Fruit fly (Drosophila melanogaster) whole organism, prepupa: ENCODE results near the gene CG3841.

ENCODE experiments used
- CG10631 ChIP-seq: fragments of 200-800 bp; sonication (Bioruptor generic); optimal IDR thresholded peaks from 2 replicates; lab custom pipeline; 2016; ENCODE audit warnings: missing biosample characterization, missing genetic modification characterization
- CG11762 ChIP-seq: fragments of 200-800 bp; sonication (Bioruptor generic); optimal IDR thresholded peaks from 3 replicates; lab custom pipeline; 2016; ENCODE audit warnings: missing biosample characterization, missing genetic modification characterization; ENCODE audit not compliant: insufficient read depth
- CG11902 ChIP-seq: fragments of 200-800 bp; sonication (Bioruptor generic); optimal IDR thresholded peaks from 3 replicates; lab custom pipeline; 2016; ENCODE audit warnings: missing biosample characterization, missing genetic modification characterization
- CG15336 ChIP-seq: fragments of 200-800 bp; sonication (Bioruptor generic); IDR thresholded peaks from 2 replicates; pipeline ENCODE4 v1.3.6; 2022; ENCODE audit warnings: missing biosample characterization, missing genetic modification characterization
- CG3032 ChIP-seq: fragments of 200-800 bp; optimal IDR thresholded peaks from 2 replicates; lab custom pipeline; 2019; ENCODE audit warnings: missing biosample characterization, mild to moderate bottlenecking, missing genetic modification characterization, moderate library complexity
- CG31627 ChIP-seq: fragments of 200-800 bp; sonication (Bioruptor generic); optimal IDR thresholded peaks from 3 replicates; lab custom pipeline; 2016; ENCODE audit warnings: missing biosample characterization, missing genetic modification characterization
- CG32006 ChIP-seq: fragments of 200-800 bp; sonication (Bioruptor generic); optimal IDR thresholded peaks from 3 replicates; lab custom pipeline; 2017; ENCODE audit warnings: missing biosample characterization, mild to moderate bottlenecking, missing genetic modification characterization
- CG34406 ChIP-seq: fragments of 200-800 bp; sonication (Bioruptor generic); optimal IDR thresholded peaks from 3 replicates; lab custom pipeline; 2016; ENCODE audit warnings: missing biosample characterization, missing genetic modification characterization
- CG3919 ChIP-seq: fragments of 200-800 bp; sonication (Bioruptor generic); optimal IDR thresholded peaks from 3 replicates; lab custom pipeline; 2016; ENCODE audit warnings: missing biosample characterization, missing genetic modification characterization
- CG6163 ChIP-seq: fragments of 200-800 bp; sonication (Bioruptor generic); IDR thresholded peaks from 3 replicates; pipeline ENCODE4 v1.3.6; 2022; ENCODE audit warnings: missing biosample characterization, missing genetic modification characterization
- CG6276 ChIP-seq: fragments of 200-800 bp; sonication (Bioruptor generic); optimal IDR thresholded peaks from 2 replicates; lab custom pipeline; 2017; ENCODE audit warnings: missing biosample characterization, mild to moderate bottlenecking, missing genetic modification characterization
- CG6792 ChIP-seq: fragments of 200-800 bp; sonication (Bioruptor generic); optimal IDR thresholded peaks from 3 replicates; lab custom pipeline; 2016; ENCODE audit warnings: missing biosample characterization, missing genetic modification characterization
- CG6808 ChIP-seq: fragments of 200-800 bp; sonication (Bioruptor generic); optimal IDR thresholded peaks from 3 replicates; lab custom pipeline; 2017; ENCODE audit warnings: missing biosample characterization, missing genetic modification characterization, mild to moderate bottlenecking, moderate library complexity, missing genetic modification reagents
- CG6854 ChIP-seq: fragments of 200-800 bp; sonication (Bioruptor generic); optimal IDR thresholded peaks from 2 replicates; lab custom pipeline; 2017; ENCODE audit warnings: missing biosample characterization, mild to moderate bottlenecking, missing genetic modification characterization
- CG8119 ChIP-seq: fragments of 200-800 bp; sonication (Bioruptor generic); IDR thresholded peaks from 3 replicates; pipeline ENCODE4 v1.3.6; 2022; ENCODE audit warnings: missing biosample characterization, missing genetic modification characterization
- CG8632 ChIP-seq: fragments of 200-800 bp; sonication (Bioruptor generic); optimal IDR thresholded peaks from 3 replicates; lab custom pipeline; 2016; ENCODE audit warnings: missing biosample characterization, missing genetic modification characterization
- CG9139 ChIP-seq: fragments of 200-800 bp; sonication (Bioruptor generic); optimal IDR thresholded peaks from 3 replicates; lab custom pipeline; 2017; ENCODE audit warnings: missing biosample characterization, mild to moderate bottlenecking, missing genetic modification characterization
- Eip78C ChIP-seq: fragments of 200-800 bp; sonication (Bioruptor generic); peaks from one replicate; lab custom pipeline; 2016; ENCODE audit warnings: missing biosample characterization, missing genetic modification characterization
- Eip93F ChIP-seq: fragments of 200-800 bp; sonication (Bioruptor generic); optimal IDR thresholded peaks from 2 replicates; lab custom pipeline; 2016; ENCODE audit warnings: missing biosample characterization, mild to moderate bottlenecking, missing genetic modification characterization
- Ets21C ChIP-seq: fragments of 200-800 bp; sonication (Bioruptor generic); optimal IDR thresholded peaks from 3 replicates; lab custom pipeline; 2016; ENCODE audit warnings: missing biosample characterization, missing genetic modification characterization
- Ets96B ChIP-seq: fragments of 200-800 bp; optimal IDR thresholded peaks from 2 replicates; lab custom pipeline; 2019; ENCODE audit warnings: missing biosample characterization, mild to moderate bottlenecking, missing genetic modification characterization, moderate library complexity
- Gug ChIP-seq: fragments of 200-800 bp; sonication (Bioruptor generic); IDR thresholded peaks from 2 replicates; pipeline ENCODE4 v1.3.6; 2022; ENCODE audit warnings: missing biosample characterization, missing genetic modification characterization
- Hr38 ChIP-seq: sonication (Bioruptor generic); optimal IDR thresholded peaks from 2 replicates; lab custom pipeline; 2016; ENCODE audit warnings: missing biosample characterization, missing genetic modification characterization
- Hr4 ChIP-seq: fragments of 200-800 bp; sonication (Bioruptor generic); optimal IDR thresholded peaks from 3 replicates; lab custom pipeline; 2016; ENCODE audit warnings: missing biosample characterization, missing genetic modification characterization
- Lpt ChIP-seq: fragments of 200-800 bp; sonication (Bioruptor generic); optimal IDR thresholded peaks from 3 replicates; lab custom pipeline; 2016; ENCODE audit warnings: missing biosample characterization, missing genetic modification characterization
- Met ChIP-seq: fragments of 200-800 bp; sonication (Bioruptor generic); optimal IDR thresholded peaks from 3 replicates; lab custom pipeline; 2016; ENCODE audit warnings: missing biosample characterization, missing genetic modification characterization
- OdsH ChIP-seq: fragments of 200-800 bp; sonication (Bioruptor generic); optimal IDR thresholded peaks from 3 replicates; lab custom pipeline; 2016; ENCODE audit warnings: missing biosample characterization, missing genetic modification characterization
- Smox ChIP-seq: fragments of 200-800 bp; sonication (Bioruptor generic); optimal IDR thresholded peaks from 3 replicates; lab custom pipeline; 2016; ENCODE audit warnings: missing biosample characterization, missing genetic modification characterization
- Sox14 ChIP-seq: fragments of 200-800 bp; sonication (Bioruptor generic); optimal IDR thresholded peaks from 3 replicates; lab custom pipeline; 2016; ENCODE audit warnings: missing biosample characterization, missing genetic modification characterization
- achi ChIP-seq: fragments of 200-800 bp; sonication (Bioruptor generic); optimal IDR thresholded peaks from 3 replicates; lab custom pipeline; 2016; ENCODE audit warnings: missing biosample characterization, missing genetic modification characterization
- acj6 ChIP-seq: fragments of 200-800 bp; sonication (Bioruptor generic); optimal IDR thresholded peaks from 3 replicates; lab custom pipeline; 2016; ENCODE audit warnings: missing biosample characterization, missing genetic modification characterization
- cyc ChIP-seq: fragments of 200-800 bp; sonication (Bioruptor generic); optimal IDR thresholded peaks from 3 replicates; lab custom pipeline; 2016; ENCODE audit warnings: missing biosample characterization, missing genetic modification characterization
- dac ChIP-seq: fragments of 200-800 bp; sonication (Bioruptor generic); optimal IDR thresholded peaks from 2 replicates; lab custom pipeline; 2017; ENCODE audit warnings: missing biosample characterization, mild to moderate bottlenecking, missing genetic modification characterization
- dsx ChIP-seq: fragments of 200-800 bp; optimal IDR thresholded peaks from 3 replicates; lab custom pipeline; 2019; ENCODE audit warnings: missing biosample characterization, mild to moderate bottlenecking, missing genetic modification characterization, moderate library complexity; ENCODE audit not compliant: poor library complexity, severe bottlenecking
- eg ChIP-seq: fragments of 200-800 bp; sonication (Bioruptor generic); IDR thresholded peaks from 3 replicates; pipeline ENCODE4 v1.3.6; 2022; ENCODE audit warnings: missing biosample characterization, missing genetic modification characterization
- esn ChIP-seq: fragments of 200-800 bp; sonication (Bioruptor generic); optimal IDR thresholded peaks from 2 replicates; lab custom pipeline; 2016; ENCODE audit warnings: missing biosample characterization, mild to moderate bottlenecking, missing genetic modification characterization, moderate library complexity
- fkh ChIP-seq: fragments of 200-800 bp; sonication (Bioruptor generic); optimal IDR thresholded peaks from 3 replicates; lab custom pipeline; 2017; ENCODE audit warnings: missing biosample characterization, mild to moderate bottlenecking, missing genetic modification characterization, moderate library complexity
- lz ChIP-seq: fragments of 200-800 bp; sonication (Bioruptor generic); optimal IDR thresholded peaks from 3 replicates; lab custom pipeline; 2016; ENCODE audit warnings: missing biosample characterization, missing genetic modification characterization
- pdm3 ChIP-seq: fragments of 200-800 bp; sonication (Bioruptor generic); optimal IDR thresholded peaks from 3 replicates; lab custom pipeline; 2016; ENCODE audit warnings: missing biosample characterization, missing genetic modification characterization
- salr ChIP-seq, 2 experiments: fragments of 200-800 bp; sonication (Bioruptor generic); optimal IDR thresholded peaks; 3 replicates each; lab custom pipeline; 2016 to 2018; ENCODE audit warnings: missing biosample characterization in 2 of 2, missing genetic modification characterization in 2 of 2, mild to moderate bottlenecking in 1 of 2
- spab ChIP-seq: fragments of 200-800 bp; sonication (Bioruptor generic); optimal IDR thresholded peaks from 2 replicates; lab custom pipeline; 2017; ENCODE audit warnings: missing biosample characterization, mild to moderate bottlenecking, missing genetic modification characterization, missing genetic modification reagents
- ss ChIP-seq, 2 experiments: fragments of 200-800 bp; sonication (Bioruptor generic); optimal IDR thresholded peaks; 2 replicates in 1 of 2; 3 replicates in 1 of 2; lab custom pipeline; 2017 to 2018; ENCODE audit warnings: mild to moderate bottlenecking in 2 of 2, missing biosample characterization in 2 of 2, missing genetic modification characterization in 2 of 2, moderate library complexity in 1 of 2
- svp ChIP-seq: fragments of 200-800 bp; sonication (Bioruptor generic); peaks from one replicate; lab custom pipeline; 2016; ENCODE audit warnings: missing biosample characterization, missing genetic modification characterization

The CG3841 gene

dm6 chr2L:9564527-9564926, 24.7 kb upstream of the CG3841 start (continued):
- TF ChIP-seq CG11762 (GFP tag; lab: Kevin White, UChicago): peak; percentile 13
- no peak for TF ChIP-seq fkh (GFP tag; lab: Kevin White, UChicago)
- TF ChIP-seq CG9139: no peak
- TF ChIP-seq salr (GFP tag; optimal IDR thresholded peaks at IDR 0.05; lab: Kevin White, UChicago): peak in 1 of 2 experiments; percentile 62
- TF ChIP-seq CG6808 (GFP tag; lab: Kevin White, UChicago): no peak
- peak; percentile 68 for TF ChIP-seq Gug (GFP tag; lab: Robert Waterston, UW)
- TF ChIP-seq achi (GFP tag; lab: Kevin White, UChicago): peak; percentile 67
- peak; percentile 76 for TF ChIP-seq CG6276 (GFP tag; lab: Kevin White, UChicago)
- peak; percentile 15 for TF ChIP-seq CG8632 (GFP tag; lab: Kevin White, UChicago)
- TF ChIP-seq cyc: peak; percentile 2
- no peak for TF ChIP-seq CG6792 (GFP tag; lab: Kevin White, UChicago)
- TF ChIP-seq CG3919: peak; percentile 37
- TF ChIP-seq Hr4: peak; percentile 76
- TF ChIP-seq CG6854 (GFP tag; lab: Kevin White, UChicago): no peak
- peak; percentile 24 for TF ChIP-seq Met (GFP tag; lab: Kevin White, UChicago)
- peak; percentile 32 for TF ChIP-seq acj6 (GFP tag; lab: Kevin White, UChicago)
- peak; percentile 68 for TF ChIP-seq Lpt (GFP tag; lab: Kevin White, UChicago)
- TF ChIP-seq dac (GFP tag; lab: Kevin White, UChicago): peak; percentile 27
- peak; percentile 61 for TF ChIP-seq Eip78C

- TF ChIP-seq CG3919: no peak
- TF ChIP-seq CG10631: no peak
- TF ChIP-seq CG11762 (GFP tag; lab: Kevin White, UChicago): no peak
- no peak for TF ChIP-seq spab (GFP tag; lab: Kevin White, UChicago)
- no peak for TF ChIP-seq CG34406 (GFP tag; lab: Kevin White, UChicago)
- no peak for TF ChIP-seq CG31627 (GFP tag; lab: Kevin White, UChicago)
- TF ChIP-seq CG15336 (GFP tag; lab: Robert Waterston, UW): 0 out of 2 replicates have a peak, but pooled peaks have one; percentile 14
- TF ChIP-seq dsx (GFP tag; lab: Kevin White, UChicago): no peak
- TF ChIP-seq eg: peak; percentile 53; the same call in 2 of the 3 replicates
Observed at dm6 chr2L:9565387-9565786, 23.9 kb upstream of the CG3841 start, which contains the start of gene CG46468. Gene CG46468 (minus strand): TSS chr2L:9565438.

dm6 chr2L:9566656-9567055, 22.6 kb upstream of the CG3841 start, which contains the start of gene jp:
Gene jp (minus strand): TSS chr2L:9566750.
- no peak for TF ChIP-seq CG3032 (tag; lab: Kevin White, UChicago)
- no peak for TF ChIP-seq cyc
- no peak for TF ChIP-seq acj6 (GFP tag; lab: Kevin White, UChicago)
- no peak for TF ChIP-seq Eip93F (GFP tag; lab: Kevin White, UChicago)
- no peak for TF ChIP-seq ss (GFP tag; optimal IDR thresholded peaks at IDR 0.05; lab: Kevin White, UChicago)

- TF ChIP-seq Hr4 (peak; percentile 81), eg (peak; percentile 94), Lpt (GFP tag; lab: Kevin White, UChicago) (peak; percentile 42), Ets96B (no peak), salr (GFP tag; optimal IDR thresholded peaks at IDR 0.05; lab: Kevin White, UChicago) (peak; percentile 38 to 63), esn (peak; percentile 90), CG8632 (GFP tag; lab: Kevin White, UChicago) (peak; percentile 44), CG6163 (GFP tag; lab: Robert Waterston, UW) (peak; percentile 94), lz (peak; percentile 76), CG11902 (no peak), Ets21C (GFP tag; lab: Kevin White, UChicago) (peak; percentile 18), spab (GFP tag; lab: Kevin White, UChicago) (peak; percentile 26), CG6854 (GFP tag; lab: Kevin White, UChicago) (peak; percentile 97), CG3919 (peak; percentile 89), CG11762 (GFP tag; lab: Kevin White, UChicago) (peak; percentile 77), CG10631 (peak; percentile 26), CG8119 (peak; percentile 68), Smox (GFP tag; lab: Kevin White, UChicago) (peak; percentile 84), CG6276 (GFP tag; lab: Kevin White, UChicago) (peak; percentile 77), CG3032 (tag; lab: Kevin White, UChicago) (peak; percentile 37), Sox14 (GFP tag; lab: Kevin White, UChicago) (peak; percentile 65), CG32006 (GFP tag; lab: Kevin White, UChicago) (peak; percentile 63), Hr38 (GFP tag; lab: Kevin White, UChicago) (no peak), pdm3 (GFP tag; lab: Kevin White, UChicago) (peak; percentile 83), svp (GFP tag; lab: Kevin White, UChicago) (peak; percentile 74), OdsH (GFP tag; lab: Kevin White, UChicago) (peak; percentile 83), CG34406 (GFP tag; lab: Kevin White, UChicago) (peak; percentile 72)
Observed at dm6 chr2L:9567398-9567856, 21.8 kb upstream of the CG3841 start.
